Worm (Caenorhabditis elegans) whole organism, L1 larva: ENCODE results near the gene cids-1.

ENCODE experiments used
- blmp-1 ChIP-seq: fragments of 150-350 bp; optimal IDR thresholded peaks from 2 replicates; lab custom pipeline; 2014; ENCODE audit warnings: missing biosample characterization, missing genetic modification characterization
- lsy-2 ChIP-seq, 2 experiments: fragments of 150-350 bp; optimal IDR thresholded peaks; 2 replicates each; lab custom pipeline; 2014; ENCODE audit warnings: missing biosample characterization in 2 of 2, missing genetic modification characterization in 2 of 2
- rnt-1 ChIP-seq: sonication (generic microtip); optimal IDR thresholded peaks from 2 replicates; lab custom pipeline; 2016; ENCODE audit warnings: mild to moderate bottlenecking, missing genetic modification characterization, moderate library complexity, missing compliant biosample characterization
- skn-1 ChIP-seq: fragments of 150-350 bp; optimal IDR thresholded peaks from 2 replicates; lab custom pipeline; 2014; ENCODE audit warnings: missing biosample characterization, missing genetic modification characterization
- unc-86 ChIP-seq: sonication (generic microtip); optimal IDR thresholded peaks from 2 replicates; lab custom pipeline; 2016; ENCODE audit warnings: missing genetic modification characterization, missing compliant biosample characterization

- TF ChIP-seq blmp-1 (no peak), lsy-2 (tag; optimal IDR thresholded peaks at IDR 0.05; lab: Kevin White, UChicago) (no peak), unc-86 (tag; lab: Kevin White, UChicago) (no peak), skn-1 (tag; lab: Kevin White, UChicago) (no peak), rnt-1 (tag; lab: Kevin White, UChicago) (no peak)
Measured at ce11 chrIII:8235880-8236279, 8.4 kb upstream of the cids-1 start, which contains the start of gene C02F5.5.
